Fruit fly (Drosophila melanogaster): Measurements from ENCODE around the gene CG42870.

CG42870 gene

DNA sequence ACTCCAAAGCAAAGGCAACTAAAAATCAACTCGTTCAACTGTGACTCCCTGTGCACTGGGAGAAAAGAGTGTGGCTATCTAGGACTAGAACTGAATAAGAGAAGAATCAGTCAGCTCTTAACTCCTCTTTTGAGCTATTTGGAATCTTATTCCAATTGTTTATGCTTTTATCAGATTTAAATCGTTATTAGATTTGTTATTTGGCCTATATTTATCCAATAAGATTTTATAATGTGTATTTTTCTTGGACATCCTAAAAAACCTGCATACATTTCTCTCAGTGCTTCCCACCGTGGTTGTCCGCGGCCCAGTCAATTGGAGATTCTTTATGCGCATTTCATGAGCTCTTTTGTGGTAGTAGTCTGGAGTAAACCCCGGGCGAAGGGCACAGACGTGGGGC lies 44.3 kb upstream of the CG42870 start:
- TF ChIP-seq Tbp (GFP tag; optimal IDR thresholded peaks at IDR 0.05), result no peak
- peak; percentile 23 for TF ChIP-seq HmgZ (tag; optimal IDR thresholded peaks at IDR 0.05)
- peak; percentile 51 for TF ChIP-seq Bdp1 (GFP tag; optimal IDR thresholded peaks at IDR 0.05)
- TF ChIP-seq CG32767 (GFP tag; IDR thresholded peaks at IDR 0.05), result no peak; the same call in 1 of the 2 replicates
- TF ChIP-seq tgo (GFP tag; IDR thresholded peaks at IDR 0.05), result peak; percentile 82
- TF ChIP-seq CG10366 (GFP tag; IDR thresholded peaks at IDR 0.05), result peak; percentile 57
- no peak for TF ChIP-seq z (GFP tag; IDR thresholded peaks at IDR 0.05)
- TF ChIP-seq CG1602 (GFP tag; optimal IDR thresholded peaks at IDR 0.05), result peak; percentile 53
- TF ChIP-seq CG17186 (GFP tag; optimal IDR thresholded peaks at IDR 0.05), result no peak
- peak; percentile 59 for TF ChIP-seq HHEX (GFP tag; optimal IDR thresholded peaks at IDR 0.05)
- TF ChIP-seq hbn (GFP tag; IDR thresholded peaks at IDR 0.05; ENCODE audit: partially characterized antibody), result no peak
- no peak for TF ChIP-seq jing (GFP tag; optimal IDR thresholded peaks at IDR 0.05)
- TF ChIP-seq org-1 (GFP tag; optimal IDR thresholded peaks at IDR 0.05), result peak; percentile 18
- TF ChIP-seq Ravus (GFP tag; IDR thresholded peaks at IDR 0.05), result peak; percentile 31
- TF ChIP-seq CG8290 (GFP tag; optimal IDR thresholded peaks at IDR 0.05), result peak; percentile 12
- no peak for TF ChIP-seq CG8290 (tag; optimal IDR thresholded peaks at IDR 0.05)
- TF ChIP-seq MESR4 (GFP tag; optimal IDR thresholded peaks at IDR 0.05), result no peak
- TF ChIP-seq Rfx (GFP tag; IDR thresholded peaks at IDR 0.05), result peak; percentile 75
- no peak for TF ChIP-seq CG13287 (GFP tag; IDR thresholded peaks at IDR 0.05; ENCODE audit: partially characterized antibody)
- peak; percentile 25 for TF ChIP-seq sqz (GFP tag; optimal IDR thresholded peaks at IDR 0.05)
- TF ChIP-seq ab (GFP tag; optimal IDR thresholded peaks at IDR 0.05), result peak; percentile 40
- TF ChIP-seq CG13424 (tag; optimal IDR thresholded peaks at IDR 0.05), result peak; percentile 67
- peak; percentile 62 for TF ChIP-seq slp2 (GFP tag; optimal IDR thresholded peaks at IDR 0.05)
- no peak for TF ChIP-seq kah (GFP tag; optimal IDR thresholded peaks at IDR 0.05)
- TF ChIP-seq ro (GFP tag; IDR thresholded peaks at IDR 0.05), result no peak
- TF ChIP-seq ap (GFP tag; IDR thresholded peaks at IDR 0.05), result no peak
- peak; percentile 71 for TF ChIP-seq CG8924 (tag; optimal IDR thresholded peaks at IDR 0.05)
- TF ChIP-seq CG3407 (GFP tag; optimal IDR thresholded peaks at IDR 0.05), result peak; percentile 41
- no peak for TF ChIP-seq eyg (GFP tag; optimal IDR thresholded peaks at IDR 0.05)
- peak; percentile 20 for TF ChIP-seq Atf-2 (GFP tag; optimal IDR thresholded peaks at IDR 0.05)
- TF ChIP-seq maf-S (GFP tag; optimal IDR thresholded peaks at IDR 0.05), result peak; percentile 22
- no peak for TF ChIP-seq crol (GFP tag; IDR thresholded peaks at IDR 0.05)
- no peak for TF ChIP-seq Hr39 (optimal IDR thresholded peaks at IDR 0.05)
- no peak for TF ChIP-seq Asciz (GFP tag; optimal IDR thresholded peaks at IDR 0.05)
- TF ChIP-seq CG18262 (tag; optimal IDR thresholded peaks at IDR 0.05), result peak; percentile 76
- peak; percentile 14 for TF ChIP-seq D19B (GFP tag; optimal IDR thresholded peaks at IDR 0.05)
- TF ChIP-seq knrl (GFP tag; IDR thresholded peaks at IDR 0.05; ENCODE audit: partially characterized antibody), result no peak
- TF ChIP-seq ken (GFP tag; IDR thresholded peaks at IDR 0.05), result no peak
- TF ChIP-seq gce (GFP tag; IDR thresholded peaks at IDR 0.05), result no peak
- no peak for TF ChIP-seq Lim3 (GFP tag; IDR thresholded peaks at IDR 0.05)
- TF ChIP-seq CG12391 (tag; optimal IDR thresholded peaks at IDR 0.05), result peak; percentile 73
- no peak for TF ChIP-seq CG8765 (GFP tag; IDR thresholded peaks at IDR 0.05)
- TF ChIP-seq Dip2 (GFP tag; IDR thresholded peaks at IDR 0.05), result no peak
- no peak for TF ChIP-seq CG6854 (GFP tag; optimal IDR thresholded peaks at IDR 0.05)
- no peak for TF ChIP-seq C15 (GFP tag; IDR thresholded peaks at IDR 0.05)
- peak; percentile 18 for TF ChIP-seq Sry-δ (GFP tag; optimal IDR thresholded peaks at IDR 0.05)
- TF ChIP-seq aop (GFP tag; IDR thresholded peaks at IDR 0.05), result no peak
- TF ChIP-seq CG15269 (tag; optimal IDR thresholded peaks at IDR 0.05), result peak; percentile 82
- no peak for TF ChIP-seq p53 (GFP tag; optimal IDR thresholded peaks at IDR 0.05)
- no peak for TF ChIP-seq bigmax (GFP tag; optimal IDR thresholded peaks at IDR 0.05)
- TF ChIP-seq ranshi (GFP tag; IDR thresholded peaks at IDR 0.05), result no peak
- TF ChIP-seq vnd (GFP tag; IDR thresholded peaks at IDR 0.05; ENCODE audit: partially characterized antibody), result no peak
- TF ChIP-seq CG3726 (GFP tag; IDR thresholded peaks at IDR 0.05), result no peak
- no peak for TF ChIP-seq sens-2 (GFP tag; IDR thresholded peaks at IDR 0.05)
